Worm (Caenorhabditis elegans) whole organism, midembryonic: ENCODE results near the gene lido-18.

Source experiments
- T22C8.4 ChIP-seq: fragments of 200-800 bp; sonication (Bioruptor generic); IDR thresholded peaks from 2 replicates; pipeline ENCODE4 v1.3.6; 2022; ENCODE audit warnings: missing genetic modification characterization, missing compliant biosample characterization
- cog-1 ChIP-seq: sonication (generic microtip); optimal IDR thresholded peaks from 2 replicates; lab custom pipeline; 2016; ENCODE audit warnings: missing genetic modification characterization, missing compliant biosample characterization
- flt-1 ChIP-seq: fragments of 200-800 bp; sonication (Bioruptor generic); IDR thresholded peaks from 2 replicates; pipeline ENCODE4 v1.3.6; 2022; ENCODE audit warnings: missing genetic modification characterization, missing compliant biosample characterization
- klf-2 ChIP-seq: fragments of 200-800 bp; sonication (Bioruptor generic); conservative IDR thresholded peaks from 2 replicates; pipeline ENCODE4 v1.3.6; 2022; ENCODE audit warnings: missing genetic modification reagents, missing genetic modification characterization, missing compliant biosample characterization
- med-1 ChIP-seq: sonication (generic microtip); optimal IDR thresholded peaks from 2 replicates; lab custom pipeline; 2017; ENCODE audit warnings: missing genetic modification characterization, mild to moderate bottlenecking, missing compliant biosample characterization, antibody characterized with exemption, missing genetic modification reagents; ENCODE audit not compliant: insufficient read depth
- ref-1 ChIP-seq: fragments of 200-800 bp; sonication (Bioruptor generic); conservative IDR thresholded peaks from 2 replicates; pipeline ENCODE4 v1.3.6; 2022; ENCODE audit warnings: missing genetic modification reagents, missing genetic modification characterization, missing compliant biosample characterization
- tab-1 ChIP-seq: fragments of 200-800 bp; sonication (Bioruptor generic); IDR thresholded peaks from 2 replicates; pipeline ENCODE4 v1.3.6; 2022; ENCODE audit warnings: missing genetic modification characterization, missing compliant biosample characterization
- ztf-23 ChIP-seq: fragments of 200-800 bp; sonication (Bioruptor generic); IDR thresholded peaks from 2 replicates; pipeline ENCODE4 v1.3.6; 2022; ENCODE audit warnings: missing genetic modification reagents, missing genetic modification characterization, missing compliant biosample characterization
- ztf-29 ChIP-seq: fragments of 200-800 bp; sonication (Bioruptor generic); IDR thresholded peaks from 2 replicates; pipeline ENCODE4 v1.3.6; 2022; ENCODE audit warnings: missing genetic modification reagents, missing genetic modification characterization, missing compliant biosample characterization

lido-18 gene

ce11 chrIII:7665928-7666327 lies 3.9 kb downstream of the lido-18 start:
- TF ChIP-seq cog-1 (no peak), tab-1 (GFP tag; lab: Robert Waterston, UW) (no peak), flt-1 (GFP tag; lab: Robert Waterston, UW) (no peak), med-1 (GFP tag; lab: Kevin White, UChicago) (no peak), ztf-29 (GFP tag; lab: Robert Waterston, UW) (no peak), ztf-23 (GFP tag; lab: Robert Waterston, UW) (no peak), T22C8.4 (GFP tag; lab: Robert Waterston, UW) (no peak), klf-2 (GFP tag; lab: Robert Waterston, UW) (no peak), ref-1 (GFP tag; lab: Robert Waterston, UW) (no peak)

ce11 chrIII:7672411-7672810 lies 10.3 kb downstream of the lido-18 start:
- TF ChIP-seq klf-2 (GFP tag; lab: Robert Waterston, UW) (no peak), ztf-23 (GFP tag; lab: Robert Waterston, UW) (no peak), ztf-29 (GFP tag; lab: Robert Waterston, UW) (no peak), flt-1 (GFP tag; lab: Robert Waterston, UW) (no peak), cog-1 (no peak), tab-1 (GFP tag; lab: Robert Waterston, UW) (no peak), T22C8.4 (GFP tag; lab: Robert Waterston, UW) (no peak), ref-1 (GFP tag; lab: Robert Waterston, UW) (no peak)

- TF ChIP-seq ztf-29 (GFP tag; lab: Robert Waterston, UW) (no peak), tab-1 (GFP tag; lab: Robert Waterston, UW) (no peak), T22C8.4 (GFP tag; lab: Robert Waterston, UW) (no peak), cog-1 (no peak), ztf-23 (GFP tag; lab: Robert Waterston, UW) (no peak), ref-1 (GFP tag; lab: Robert Waterston, UW) (no peak), med-1 (GFP tag; lab: Kevin White, UChicago) (no peak), klf-2 (GFP tag; lab: Robert Waterston, UW) (no peak), flt-1 (GFP tag; lab: Robert Waterston, UW) (no peak)
Measured at ce11 chrIII:7692287-7692686, 30.2 kb downstream of the lido-18 start.

- no peak for TF ChIP-seq tab-1 (GFP tag; lab: Robert Waterston, UW)
- no peak for TF ChIP-seq klf-2 (GFP tag; lab: Robert Waterston, UW)
- TF ChIP-seq ztf-23 (GFP tag; lab: Robert Waterston, UW), result no peak
- TF ChIP-seq ref-1 (GFP tag; lab: Robert Waterston, UW), result no peak
- TF ChIP-seq flt-1 (GFP tag; lab: Robert Waterston, UW), result no peak
- TF ChIP-seq ztf-29 (GFP tag; lab: Robert Waterston, UW), result no peak
- TF ChIP-seq T22C8.4 (GFP tag; lab: Robert Waterston, UW), result no peak
- TF ChIP-seq cog-1, result no peak
Measured at ce11 chrIII:7694274-7694673, 32.2 kb downstream of the lido-18 start, which contains the start of gene C18H2.5. C18H2.5 (minus strand) TSS chrIII:7694374.

ce11 chrIII:7703474-7703873 lies 41.4 kb downstream of the lido-18 start:
- TF ChIP-seq med-1 (GFP tag; lab: Kevin White, UChicago), result no peak
- TF ChIP-seq ref-1 (GFP tag; lab: Robert Waterston, UW), result no peak
- TF ChIP-seq ztf-23 (GFP tag; lab: Robert Waterston, UW), result no peak
- TF ChIP-seq T22C8.4 (GFP tag; lab: Robert Waterston, UW), result no peak
- no peak for TF ChIP-seq flt-1 (GFP tag; lab: Robert Waterston, UW)
- no peak for TF ChIP-seq cog-1
- no peak for TF ChIP-seq tab-1 (GFP tag; lab: Robert Waterston, UW)
- no peak for TF ChIP-seq klf-2 (GFP tag; lab: Robert Waterston, UW)

ce11 chrIII:7709391-7709790 lies 47.3 kb downstream of the lido-18 start, which contains the start of gene lin-13:
lin-13 (minus strand) TSS chrIII:7709491.
- no peak for TF ChIP-seq med-1 (GFP tag; lab: Kevin White, UChicago)
- no peak for TF ChIP-seq cog-1
- no peak for TF ChIP-seq flt-1 (GFP tag; lab: Robert Waterston, UW)
- TF ChIP-seq tab-1 (GFP tag; lab: Robert Waterston, UW), result no peak
- no peak for TF ChIP-seq T22C8.4 (GFP tag; lab: Robert Waterston, UW)
- TF ChIP-seq klf-2 (GFP tag; lab: Robert Waterston, UW), result no peak

- peak; percentile 87 for TF ChIP-seq T22C8.4 (GFP tag; lab: Robert Waterston, UW)
- no peak for TF ChIP-seq med-1 (GFP tag; lab: Kevin White, UChicago)
- no peak for TF ChIP-seq ztf-29 (GFP tag; lab: Robert Waterston, UW)
- TF ChIP-seq ztf-23 (GFP tag; lab: Robert Waterston, UW), result no peak
- peak; percentile 48 for TF ChIP-seq cog-1
- no peak for TF ChIP-seq klf-2 (GFP tag; lab: Robert Waterston, UW)
- 0 out of 2 replicates have a peak, but pooled peaks have one; percentile 23 for TF ChIP-seq flt-1 (GFP tag; lab: Robert Waterston, UW)
- no peak for TF ChIP-seq ref-1 (GFP tag; lab: Robert Waterston, UW)
- no peak for TF ChIP-seq tab-1 (GFP tag; lab: Robert Waterston, UW)
Measured at ce11 chrIII:7710066-7710465, 48.0 kb downstream of the lido-18 start.

- TF ChIP-seq cog-1 (peak; percentile 0), flt-1 (GFP tag; lab: Robert Waterston, UW) (peak; percentile 55; the same call in 1 of the 2 replicates), ztf-23 (GFP tag; lab: Robert Waterston, UW) (no peak)
Measured at ce11 chrIII:7710943-7711342, 48.9 kb downstream of the lido-18 start.

ce11 chrIII:7711495-7711894 lies 49.4 kb downstream of the lido-18 start:
- TF ChIP-seq ztf-23 (GFP tag; lab: Robert Waterston, UW) (no peak), T22C8.4 (GFP tag; lab: Robert Waterston, UW) (no peak), tab-1 (GFP tag; lab: Robert Waterston, UW) (no peak), ref-1 (GFP tag; lab: Robert Waterston, UW) (no peak)
